Worm (Caenorhabditis elegans) whole organism, L1 larva: ENCODE data around the gene acds-10.

Source experiments
- ama-1 ChIP-seq: fragments of 150-350 bp; optimal IDR thresholded peaks from 2 replicates; lab custom pipeline; 2014
- elt-3 ChIP-seq, 6 experiments: fragments of 150-350 bp in 1 of 6; sonication (generic microtip); optimal IDR thresholded peaks; 2 replicates each; lab custom pipeline; 2017 to 2018; ENCODE audit warnings: missing biosample characterization in 6 of 6, missing genetic modification characterization in 6 of 6, inconsistent platforms in 1 of 6
- grh-1 ChIP-seq: fragments of 200-800 bp; sonication (Bioruptor generic); IDR thresholded peaks from 2 replicates; pipeline ENCODE4 v1.3.6; 2022; ENCODE audit warnings: missing genetic modification reagents, missing genetic modification characterization, missing compliant biosample characterization
- jun-1 ChIP-seq: fragments of 150-350 bp; optimal IDR thresholded peaks from 2 replicates; lab custom pipeline; 2014; ENCODE audit warnings: missing biosample characterization, missing genetic modification reagents, missing genetic modification characterization
- unc-62 ChIP-seq: fragments of 150-350 bp; optimal IDR thresholded peaks from 2 replicates; lab custom pipeline; 2014; ENCODE audit warnings: missing biosample characterization, missing genetic modification reagents, missing genetic modification characterization
- ztf-11 ChIP-seq, 2 experiments: sonication (generic microtip); optimal IDR thresholded peaks; 2 replicates each; lab custom pipeline; 2016 to 2017; ENCODE audit warnings: missing genetic modification characterization in 2 of 2, missing biosample characterization in 1 of 2, missing compliant biosample characterization in 1 of 2

DNA sequence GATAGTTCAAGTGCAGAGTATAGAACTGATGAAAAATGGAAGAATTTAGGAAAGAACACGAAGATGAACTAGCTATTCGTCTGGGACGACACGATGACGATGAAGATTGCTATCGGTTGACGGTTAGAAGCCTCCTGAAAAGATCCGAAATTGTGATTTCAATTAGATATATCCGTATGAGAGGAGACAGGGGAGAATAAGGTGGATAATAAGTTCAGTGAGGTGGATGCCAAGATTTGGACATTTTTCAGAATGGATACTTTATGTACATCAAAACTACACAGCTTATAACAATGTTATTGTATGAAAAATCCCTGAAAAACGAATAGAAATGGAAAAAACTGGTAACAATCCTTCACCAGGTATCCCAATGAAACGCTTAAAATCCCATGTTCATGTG is 50.5 kb downstream of the acds-10 start, which contains the start of gene nstp-3:
- no peak for TF ChIP-seq unc-62 (GFP tag; lab: Kevin White, UChicago)
- no peak for TF ChIP-seq ama-1 (lab: Kevin White, UChicago)
- no peak for TF ChIP-seq jun-1 (tag; lab: Kevin White, UChicago)
- no peak for TF ChIP-seq elt-3 (tag; optimal IDR thresholded peaks at IDR 0.05; lab: Kevin White, UChicago)
- TF ChIP-seq grh-1 (GFP tag; lab: Robert Waterston, UW), result no peak
- no peak for TF ChIP-seq ztf-11 (tag; optimal IDR thresholded peaks at IDR 0.05; lab: Kevin White, UChicago)
